Fruit fly (Drosophila melanogaster) whole organism, embryonic: ENCODE measurements around the gene CG42852.

Experiments
- CG10431 ChIP-seq: fragments of 200-800 bp; sonication (Bioruptor generic); optimal IDR thresholded peaks from 3 replicates; lab custom pipeline; 2018; ENCODE audit warnings: missing biosample characterization, mild to moderate bottlenecking, missing genetic modification characterization
- CG10959 ChIP-seq: fragments of 200-800 bp; sonication (Bioruptor generic); IDR thresholded peaks from 2 replicates; pipeline ENCODE4 v1.3.6; 2022; ENCODE audit warnings: missing biosample characterization, missing genetic modification characterization
- CG12219 ChIP-seq: fragments of 200-800 bp; sonication (Bioruptor generic); optimal IDR thresholded peaks from 3 replicates; lab custom pipeline; 2018; ENCODE audit warnings: missing biosample characterization, mild to moderate bottlenecking, missing genetic modification characterization
- CG12236 ChIP-seq: fragments of 200-800 bp; sonication (Bioruptor generic); optimal IDR thresholded peaks from 2 replicates; lab custom pipeline; 2016; ENCODE audit warnings: missing biosample characterization, missing genetic modification characterization
- CG12769 ChIP-seq: fragments of 200-800 bp; sonication (Bioruptor generic); optimal IDR thresholded peaks from 2 replicates; lab custom pipeline; 2019; ENCODE audit warnings: missing biosample characterization, mild to moderate bottlenecking, missing genetic modification characterization, moderate library complexity
- CG14050 ChIP-seq: fragments of 200-800 bp; sonication (Bioruptor generic); IDR thresholded peaks from 3 replicates; pipeline ENCODE4 v1.3.6; 2022; ENCODE audit warnings: missing biosample characterization, missing genetic modification characterization
- CG15269 ChIP-seq: fragments of 200-800 bp; sonication (Bioruptor generic); optimal IDR thresholded peaks from 2 replicates; lab custom pipeline; 2018; ENCODE audit warnings: missing biosample characterization, mild to moderate bottlenecking, missing genetic modification characterization, moderate library complexity
- CG17186 ChIP-seq: fragments of 200-800 bp; sonication (Bioruptor generic); optimal IDR thresholded peaks from 3 replicates; lab custom pipeline; 2017; ENCODE audit warnings: missing biosample characterization, missing genetic modification reagents, missing genetic modification characterization
- CG17328 ChIP-seq: fragments of 200-800 bp; sonication (Bioruptor generic); IDR thresholded peaks from 2 replicates; pipeline ENCODE4 v1.3.6; 2022; ENCODE audit warnings: missing biosample characterization, missing genetic modification characterization
- CG17359 ChIP-seq: fragments of 200-800 bp; sonication (Bioruptor generic); optimal IDR thresholded peaks from 3 replicates; lab custom pipeline; 2018; ENCODE audit warnings: missing biosample characterization, mild to moderate bottlenecking, missing genetic modification characterization, moderate library complexity
- CG3065 ChIP-seq: fragments of 200-800 bp; sonication (Bioruptor generic); optimal IDR thresholded peaks from 2 replicates; lab custom pipeline; 2016; ENCODE audit warnings: missing biosample characterization, missing genetic modification characterization
- CG4282 ChIP-seq: fragments of 200-800 bp; sonication (Bioruptor generic); optimal IDR thresholded peaks from 2 replicates; lab custom pipeline; 2016; ENCODE audit warnings: missing biosample characterization, missing genetic modification characterization
- CG4360 ChIP-seq: fragments of 200-800 bp; sonication (Bioruptor generic); IDR thresholded peaks from 2 replicates; pipeline ENCODE4 v1.3.6; 2022; ENCODE audit warnings: missing biosample characterization, missing genetic modification characterization
- CG4424 ChIP-seq: fragments of 200-800 bp; sonication (Bioruptor generic); optimal IDR thresholded peaks from 3 replicates; lab custom pipeline; 2016; ENCODE audit warnings: missing biosample characterization, missing genetic modification characterization
- CG5180 ChIP-seq: fragments of 200-800 bp; sonication (Bioruptor generic); optimal IDR thresholded peaks from 3 replicates; lab custom pipeline; 2017; ENCODE audit warnings: missing biosample characterization, missing genetic modification characterization, mild to moderate bottlenecking, moderate library complexity, missing genetic modification reagents
- CG7372 ChIP-seq: fragments of 200-800 bp; sonication (Bioruptor generic); IDR thresholded peaks from 2 replicates; pipeline ENCODE4 v1.3.6; 2022; ENCODE audit warnings: missing biosample characterization, missing genetic modification characterization
- CG7839 ChIP-seq: fragments of 200-800 bp; sonication (Bioruptor generic); optimal IDR thresholded peaks from 3 replicates; lab custom pipeline; 2018; ENCODE audit warnings: missing biosample characterization, mild to moderate bottlenecking, missing genetic modification characterization, moderate library complexity
- CG7963 ChIP-seq: fragments of 200-800 bp; sonication (Bioruptor generic); IDR thresholded peaks from 3 replicates; pipeline ENCODE4 v1.3.6; 2022; ENCODE audit warnings: missing biosample characterization, missing genetic modification characterization; ENCODE audit not compliant: partially characterized antibody
- CG8944 ChIP-seq: fragments of 200-800 bp; sonication (Bioruptor generic); optimal IDR thresholded peaks from 3 replicates; lab custom pipeline; 2016; ENCODE audit warnings: missing biosample characterization, missing genetic modification characterization
- Gug ChIP-seq: fragments of 200-800 bp; sonication (Bioruptor generic); IDR thresholded peaks from 4 replicates; pipeline ENCODE4 v1.3.6; 2022; ENCODE audit warnings: missing biosample characterization, missing genetic modification characterization
- Hr39 ChIP-seq: fragments of >200 bp; optimal IDR thresholded peaks from 2 replicates; lab custom pipeline; 2017
- Jarid2 ChIP-seq: fragments of 200-800 bp; sonication (Bioruptor generic); optimal IDR thresholded peaks from 3 replicates; lab custom pipeline; 2017; ENCODE audit warnings: mild to moderate bottlenecking, missing biosample characterization, missing genetic modification reagents, missing genetic modification characterization
- MESR4 ChIP-seq: fragments of 200-800 bp; sonication (Bioruptor generic); optimal IDR thresholded peaks from 2 replicates; lab custom pipeline; 2018; ENCODE audit warnings: missing biosample characterization, mild to moderate bottlenecking, missing genetic modification characterization, moderate library complexity
- Neu2 ChIP-seq: fragments of 200-800 bp; sonication (Bioruptor generic); optimal IDR thresholded peaks from 3 replicates; lab custom pipeline; 2016; ENCODE audit warnings: missing biosample characterization, missing genetic modification characterization, borderline replicate concordance
- NfI ChIP-seq: fragments of 200-800 bp; sonication (Bioruptor generic); optimal IDR thresholded peaks from 3 replicates; lab custom pipeline; 2018; ENCODE audit warnings: missing biosample characterization, mild to moderate bottlenecking, missing genetic modification characterization, moderate library complexity
- Stat92E ChIP-seq, 3 experiments: fragments of >200 bp in 2 of 3; fragments of 200-800 bp in 1 of 3; sonication (Bioruptor generic) in 1 of 3; optimal IDR thresholded peaks; 2 replicates each; lab custom pipeline; 2017 to 2019; ENCODE audit warnings: missing biosample characterization in 3 of 3, missing genetic modification characterization in 3 of 3, mild to moderate bottlenecking in 1 of 3, moderate library complexity in 1 of 3
- Taf1 ChIP-seq: fragments of 200-800 bp; sonication (Bioruptor generic); IDR thresholded peaks from 2 replicates; pipeline ENCODE4 v1.3.6; 2022; ENCODE audit warnings: missing biosample characterization, missing genetic modification characterization
- Trl ChIP-seq, 3 experiments: fragments of >200 bp in 2 of 3; fragments of 200-800 bp in 1 of 3; sonication (Bioruptor generic) in 1 of 3; optimal IDR thresholded peaks; 2 replicates in 1 of 3; 3 replicates in 2 of 3; lab custom pipeline; 2016 to 2017; ENCODE audit warnings: missing biosample characterization in 1 of 3, missing genetic modification characterization in 1 of 3
- ase ChIP-seq: fragments of 200-800 bp; sonication (Bioruptor generic); IDR thresholded peaks from 3 replicates; pipeline ENCODE4 v1.3.6; 2022; ENCODE audit warnings: missing biosample characterization, missing genetic modification characterization
- bigmax ChIP-seq: fragments of 200-800 bp; sonication (Bioruptor generic); optimal IDR thresholded peaks from 2 replicates; lab custom pipeline; 2018; ENCODE audit warnings: missing biosample characterization, mild to moderate bottlenecking, missing genetic modification characterization
- bowl ChIP-seq: fragments of 200-800 bp; sonication (Bioruptor generic); IDR thresholded peaks from 2 replicates; pipeline ENCODE4 v1.3.6; 2022; ENCODE audit warnings: missing biosample characterization, missing genetic modification characterization
- dan ChIP-seq: fragments of 200-800 bp; sonication (Bioruptor generic); IDR thresholded peaks from 2 replicates; pipeline ENCODE4 v1.3.6; 2022; ENCODE audit warnings: missing biosample characterization, missing genetic modification characterization
- dati ChIP-seq: fragments of 200-800 bp; sonication (Bioruptor generic); IDR thresholded peaks from 2 replicates; pipeline ENCODE4 v1.3.6; 2022; ENCODE audit warnings: missing biosample characterization, missing genetic modification characterization
- ems ChIP-seq: fragments of 200-800 bp; sonication (Bioruptor generic); optimal IDR thresholded peaks from 3 replicates; lab custom pipeline; 2016; ENCODE audit warnings: missing biosample characterization, missing genetic modification characterization
- gce ChIP-seq: fragments of 200-800 bp; sonication (Bioruptor generic); IDR thresholded peaks from 3 replicates; pipeline ENCODE4 v1.3.6; 2022; ENCODE audit warnings: missing biosample characterization, missing genetic modification characterization
- gsb ChIP-seq: fragments of 200-800 bp; sonication (Bioruptor generic); IDR thresholded peaks from 2 replicates; pipeline ENCODE4 v1.3.6; 2022; ENCODE audit warnings: missing biosample characterization, missing genetic modification characterization
- mld ChIP-seq: fragments of 200-800 bp; sonication (Bioruptor generic); IDR thresholded peaks from 3 replicates; pipeline ENCODE4 v1.3.6; 2022; ENCODE audit warnings: missing biosample characterization, missing genetic modification characterization; ENCODE audit not compliant: partially characterized antibody
- odd ChIP-seq: fragments of 200-800 bp; sonication (Bioruptor generic); optimal IDR thresholded peaks from 2 replicates; lab custom pipeline; 2017; ENCODE audit warnings: missing biosample characterization, mild to moderate bottlenecking, missing genetic modification characterization
- onecut ChIP-seq: fragments of 200-800 bp; sonication (Bioruptor generic); IDR thresholded peaks from 2 replicates; pipeline ENCODE4 v1.3.6; 2022; ENCODE audit warnings: missing biosample characterization, missing genetic modification characterization
- org-1 ChIP-seq: fragments of 200-800 bp; sonication (Bioruptor generic); optimal IDR thresholded peaks from 2 replicates; lab custom pipeline; 2017; ENCODE audit warnings: missing biosample characterization, missing genetic modification characterization
- p53 ChIP-seq: fragments of 200-800 bp; sonication (Bioruptor generic); optimal IDR thresholded peaks from 2 replicates; lab custom pipeline; 2016; ENCODE audit warnings: missing biosample characterization, missing genetic modification characterization
- pnt ChIP-seq: fragments of 200-800 bp; sonication (Bioruptor generic); optimal IDR thresholded peaks from 3 replicates; lab custom pipeline; 2016; ENCODE audit warnings: missing biosample characterization, missing genetic modification characterization
- schlank ChIP-seq: fragments of 200-800 bp; sonication (Bioruptor generic); optimal IDR thresholded peaks from 2 replicates; lab custom pipeline; 2018; ENCODE audit warnings: missing biosample characterization, mild to moderate bottlenecking, missing genetic modification characterization
- sna ChIP-seq: fragments of 200-800 bp; sonication (Bioruptor generic); IDR thresholded peaks from 2 replicates; pipeline ENCODE4 v1.3.6; 2022; ENCODE audit warnings: missing biosample characterization, missing genetic modification characterization; ENCODE audit not compliant: partially characterized antibody
- so ChIP-seq: fragments of 200-800 bp; sonication (Bioruptor generic); IDR thresholded peaks from 3 replicates; pipeline ENCODE4 v1.3.6; 2022; ENCODE audit warnings: missing biosample characterization, missing genetic modification characterization
- sob ChIP-seq: fragments of 200-800 bp; sonication (Bioruptor generic); IDR thresholded peaks from 2 replicates; pipeline ENCODE4 v1.3.6; 2022; ENCODE audit warnings: missing biosample characterization, missing genetic modification characterization
- twi ChIP-seq: fragments of 200-800 bp; optimal IDR thresholded peaks from 2 replicates; lab custom pipeline; 2019; ENCODE audit warnings: missing biosample characterization, mild to moderate bottlenecking, missing genetic modification characterization, moderate library complexity
- vvl ChIP-seq: fragments of 200-800 bp; sonication (Bioruptor generic); IDR thresholded peaks from 2 replicates; pipeline ENCODE4 v1.3.6; 2022; ENCODE audit warnings: missing biosample characterization, missing genetic modification characterization
- wek ChIP-seq: fragments of 200-800 bp; sonication (Bioruptor generic); optimal IDR thresholded peaks from 3 replicates; lab custom pipeline; 2018; ENCODE audit warnings: missing biosample characterization, mild to moderate bottlenecking, missing genetic modification characterization, moderate library complexity

Gene CG42852

DNA sequence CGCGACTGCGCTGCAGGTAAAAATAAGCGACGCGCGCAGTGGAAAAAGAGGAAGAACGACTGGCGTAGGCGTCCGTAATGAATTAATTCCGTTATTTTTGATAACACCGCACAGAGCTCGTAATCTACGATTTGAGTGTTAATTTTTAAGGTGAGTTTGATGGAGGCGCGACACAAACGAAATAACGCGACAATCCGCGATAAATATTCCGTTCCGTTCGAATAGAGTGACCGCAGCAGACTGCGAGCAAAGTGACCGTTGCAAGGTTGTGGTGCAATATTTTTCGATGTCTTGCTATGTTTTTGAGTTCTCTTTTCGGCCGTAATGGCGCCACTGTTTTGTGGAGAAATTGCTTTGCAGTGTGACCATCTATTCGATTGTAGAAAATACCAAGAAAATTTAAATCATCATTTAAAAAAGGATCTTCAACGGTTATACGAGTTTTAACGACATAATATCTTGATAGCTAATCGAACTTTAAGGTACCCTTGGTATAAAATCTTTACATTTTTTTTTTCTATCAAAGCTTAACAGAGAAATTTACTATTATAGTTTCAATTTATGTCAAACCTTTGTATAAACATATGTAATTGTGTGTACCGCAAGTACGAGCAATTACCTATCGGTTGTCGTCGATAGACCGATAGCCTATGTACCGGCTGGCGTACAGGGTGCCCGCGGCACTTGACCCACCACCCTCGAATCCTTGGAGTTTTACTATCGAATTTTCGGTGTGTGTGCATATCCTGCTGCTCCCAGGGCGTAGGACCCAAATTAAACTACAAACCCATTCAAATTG lies 43.7 kb upstream of the CG42852 start, which contains the start of the genes CG43954, Lasp and Dab (continued):
- peak; percentile 60 for TF ChIP-seq wek (GFP tag; lab: Kevin White, UChicago)
- TF ChIP-seq ems (GFP tag; lab: Kevin White, UChicago): no peak
- TF ChIP-seq CG5180 (GFP tag; lab: Kevin White, UChicago): no peak
- no peak for TF ChIP-seq dati
- TF ChIP-seq odd (GFP tag; lab: Kevin White, UChicago): peak; percentile 28
- no peak for TF ChIP-seq CG8944 (GFP tag; lab: Kevin White, UChicago)
- no peak for TF ChIP-seq gsb (GFP tag; lab: Robert Waterston, UW)
- TF ChIP-seq vvl (GFP tag; lab: Robert Waterston, UW): peak; percentile 58
- TF ChIP-seq CG12769 (tag; lab: Kevin White, UChicago): no peak
- TF ChIP-seq CG12219: no peak
- TF ChIP-seq Stat92E (GFP tag; optimal IDR thresholded peaks at IDR 0.05; lab: Kevin White, UChicago): peak in 1 of 3 experiments; percentile 70
- TF ChIP-seq twi (tag; lab: Kevin White, UChicago): no peak
- no peak for TF ChIP-seq bowl (GFP tag; lab: Robert Waterston, UW)
- TF ChIP-seq CG17359 (tag; lab: Kevin White, UChicago): peak; percentile 22
- TF ChIP-seq NfI: peak; percentile 42
- peak; percentile 22; the same call in 1 of the 3 replicates for TF ChIP-seq mld (GFP tag; lab: Robert Waterston, UW)
- 0 out of 3 replicates have a peak, but pooled peaks have one; percentile 14 for TF ChIP-seq CG7963 (GFP tag; lab: Robert Waterston, UW)
- TF ChIP-seq Trl (optimal IDR thresholded peaks at IDR 0.05; lab: Kevin White, UChicago): no peak
- no peak for TF ChIP-seq Trl (GFP tag; optimal IDR thresholded peaks at IDR 0.05; lab: Kevin White, UChicago)
- 0 out of 3 replicates have a peak, but pooled peaks have one; percentile 36 for TF ChIP-seq gce (GFP tag; lab: Robert Waterston, UW)
- no peak for TF ChIP-seq CG7372 (GFP tag; lab: Robert Waterston, UW)
- TF ChIP-seq CG10959 (GFP tag; lab: Robert Waterston, UW): no peak
- TF ChIP-seq schlank: no peak
- no peak for TF ChIP-seq ase (GFP tag; lab: Robert Waterston, UW)
- peak; percentile 60; the same call in 2 of the 3 replicates for TF ChIP-seq so (GFP tag; lab: Robert Waterston, UW)
- 0 out of 4 replicates have a peak, but pooled peaks have one; percentile 21 for TF ChIP-seq Gug
- TF ChIP-seq CG7839 (tag; lab: Kevin White, UChicago): peak; percentile 9
- peak; percentile 93 for TF ChIP-seq Jarid2
- no peak for TF ChIP-seq bigmax (GFP tag; lab: Kevin White, UChicago)
- no peak for TF ChIP-seq CG4360 (GFP tag; lab: Robert Waterston, UW)
- no peak for TF ChIP-seq dan
- no peak for TF ChIP-seq CG4282 (GFP tag; lab: Kevin White, UChicago)
- peak; percentile 59 for TF ChIP-seq CG17328
- TF ChIP-seq Neu2 (GFP tag; lab: Kevin White, UChicago): no peak
- peak; percentile 37; the same call in 1 of the 2 replicates for TF ChIP-seq onecut (GFP tag; lab: Robert Waterston, UW)
- no peak for TF ChIP-seq p53 (GFP tag; lab: Kevin White, UChicago)
- TF ChIP-seq pnt (GFP tag; lab: Kevin White, UChicago): no peak
- peak; percentile 41 for TF ChIP-seq org-1 (GFP tag; lab: Kevin White, UChicago)
- TF ChIP-seq sna (GFP tag; lab: Robert Waterston, UW): no peak
- TF ChIP-seq CG4424 (GFP tag; lab: Kevin White, UChicago): peak; percentile 16
- TF ChIP-seq CG17186 (GFP tag; lab: Kevin White, UChicago): peak; percentile 59
- TF ChIP-seq Taf1 (GFP tag; lab: Robert Waterston, UW): no peak
- no peak for TF ChIP-seq CG14050
- TF ChIP-seq CG15269 (tag; lab: Kevin White, UChicago): peak; percentile 47
- no peak for TF ChIP-seq Hr39 (lab: Kevin White, UChicago)
- no peak for TF ChIP-seq CG10431 (GFP tag; lab: Kevin White, UChicago)
- peak; percentile 19; the same call in 1 of the 2 replicates for TF ChIP-seq sob (GFP tag; lab: Robert Waterston, UW)
- TF ChIP-seq MESR4: peak; percentile 44
- TF ChIP-seq CG12236 (GFP tag; lab: Kevin White, UChicago): no peak
- TF ChIP-seq CG3065 (GFP tag; lab: Kevin White, UChicago): peak; percentile 24
